Worm (Caenorhabditis elegans) whole organism, late embryonic: Measurements from ENCODE around the gene set-20.

ENCODE experiments used
- ceh-22 ChIP-seq: sonication (generic microtip); optimal IDR thresholded peaks from 2 replicates; lab custom pipeline; 2017; ENCODE audit warnings: missing biosample characterization, missing genetic modification characterization
- ceh-9 ChIP-seq: sonication (generic microtip); optimal IDR thresholded peaks from 2 replicates; lab custom pipeline; 2016; ENCODE audit warnings: mild to moderate bottlenecking, missing genetic modification characterization, inconsistent platforms, missing compliant biosample characterization
- fkh-10 ChIP-seq: fragments of 150-350 bp; optimal IDR thresholded peaks from 2 replicates; lab custom pipeline; 2014; ENCODE audit warnings: missing biosample characterization, missing genetic modification reagents, missing genetic modification characterization
- nfya-1 ChIP-seq: sonication (generic microtip); optimal IDR thresholded peaks from 2 replicates; lab custom pipeline; 2017; ENCODE audit warnings: missing genetic modification characterization, mild to moderate bottlenecking, missing compliant biosample characterization, antibody characterized with exemption, moderate library complexity
- nhr-11 ChIP-seq: fragments of 150-350 bp; optimal IDR thresholded peaks from 2 replicates; lab custom pipeline; 2014; ENCODE audit warnings: missing biosample characterization, missing genetic modification characterization

- no peak for TF ChIP-seq fkh-10
- TF ChIP-seq nfya-1 = no peak
- no peak for TF ChIP-seq ceh-9
- TF ChIP-seq nhr-11 (tag; lab: Kevin White, UChicago) = no peak
- no peak for TF ChIP-seq ceh-22 (tag; lab: Kevin White, UChicago)
Measured at ce11 chrX:5670829-5671228, 15.1 kb downstream of the set-20 start.
